Fruit fly (Drosophila melanogaster): ENCODE measurements around the gene Sodh1.

Sodh1 gene

DNA sequence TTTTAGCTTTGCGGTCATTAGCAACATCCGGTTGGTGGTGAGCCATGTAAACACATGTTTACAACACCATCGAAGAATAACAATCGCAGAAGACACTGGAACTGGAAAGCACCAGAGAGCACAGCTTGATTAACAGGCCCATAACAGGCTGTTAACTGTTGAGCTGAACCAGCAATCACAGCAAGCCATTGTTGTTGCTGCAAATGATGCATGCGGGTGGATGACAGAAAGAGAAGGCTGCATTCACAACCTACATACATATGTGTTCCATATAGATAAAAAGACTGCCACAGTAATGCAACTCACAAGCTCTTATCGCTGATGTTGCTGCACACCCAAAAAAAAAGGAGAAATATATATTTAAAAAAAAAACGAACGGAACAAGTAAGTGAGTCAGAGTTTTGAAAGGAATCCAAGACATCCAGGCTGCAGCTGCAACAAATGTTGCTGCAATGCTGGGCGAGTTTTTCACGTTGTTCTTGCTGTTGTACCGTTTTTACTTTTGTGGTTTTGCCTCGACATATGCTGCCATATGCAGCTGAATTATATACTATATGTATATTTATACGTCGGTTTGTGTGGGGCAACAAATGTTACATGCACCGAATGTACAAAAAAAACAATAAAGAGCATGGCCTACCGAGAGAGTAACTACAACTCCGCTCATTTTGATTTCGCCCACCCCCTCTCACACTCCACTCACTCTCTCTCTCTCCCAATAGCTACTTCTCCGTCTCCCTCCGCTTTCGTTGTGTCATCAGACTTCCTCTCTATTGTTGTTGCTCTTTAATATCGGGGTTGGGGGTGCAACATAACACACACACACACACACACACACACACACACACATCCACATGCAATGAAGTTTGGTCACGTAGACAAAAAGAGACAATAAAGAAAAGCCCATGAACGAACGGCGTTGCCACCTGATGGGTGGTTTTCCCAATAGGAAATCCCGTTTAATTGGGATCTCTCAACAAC is 51.0 kb downstream of the Sodh1 start:
- TF ChIP-seq Hr38 (GFP tag; optimal IDR thresholded peaks at IDR 0.05) (no peak), CG3032 (tag; optimal IDR thresholded peaks at IDR 0.05) (no peak), salr (GFP tag; optimal IDR thresholded peaks at IDR 0.05) (no peak), CG1621 (tag; optimal IDR thresholded peaks at IDR 0.05) (peak; percentile 24), Sox14 (GFP tag; optimal IDR thresholded peaks at IDR 0.05) (no peak), Hr4 (GFP tag; optimal IDR thresholded peaks at IDR 0.05) (no peak), Eip93F (GFP tag; optimal IDR thresholded peaks at IDR 0.05) (peak; percentile 78), net (GFP tag; optimal IDR thresholded peaks at IDR 0.05) (peak; percentile 5), CG6276 (GFP tag; optimal IDR thresholded peaks at IDR 0.05) (no peak), CG8632 (GFP tag; optimal IDR thresholded peaks at IDR 0.05) (no peak), CG15336 (GFP tag; IDR thresholded peaks at IDR 0.05) (peak; percentile 53; the same call in 1 of the 2 replicates), CG3919 (GFP tag; optimal IDR thresholded peaks at IDR 0.05) (peak; percentile 16), Eip78C (GFP tag) (peak; percentile 75), OdsH (GFP tag; optimal IDR thresholded peaks at IDR 0.05) (no peak), svp (GFP tag) (peak; percentile 60), CG11762 (GFP tag; optimal IDR thresholded peaks at IDR 0.05; ENCODE audit: insufficient read depth) (no peak), Sox102F (GFP tag; optimal IDR thresholded peaks at IDR 0.05) (peak; percentile 11), CG11294 (GFP tag; IDR thresholded peaks at IDR 0.05) (no peak), dsx (GFP tag; optimal IDR thresholded peaks at IDR 0.05; ENCODE audit: poor library complexity, severe bottlenecking) (peak; percentile 73), Ets96B (tag; optimal IDR thresholded peaks at IDR 0.05) (peak; percentile 23), Lpt (GFP tag; optimal IDR thresholded peaks at IDR 0.05) (peak; percentile 64), CG6854 (GFP tag; optimal IDR thresholded peaks at IDR 0.05) (peak; percentile 8), CG6163 (GFP tag; IDR thresholded peaks at IDR 0.05) (peak; percentile 44; the same call in 2 of the 3 replicates), cyc (GFP tag; optimal IDR thresholded peaks at IDR 0.05) (no peak), CG6808 (GFP tag; optimal IDR thresholded peaks at IDR 0.05) (peak; percentile 43), fd85E (GFP tag; optimal IDR thresholded peaks at IDR 0.05) (no peak), CG16779 (tag; optimal IDR thresholded peaks at IDR 0.05) (peak; percentile 6), dac (GFP tag; optimal IDR thresholded peaks at IDR 0.05) (no peak), Blimp-1 (GFP tag; optimal IDR thresholded peaks at IDR 0.05) (no peak), vri (GFP tag; optimal IDR thresholded peaks at IDR 0.05) (peak; percentile 8), CG10631 (GFP tag; optimal IDR thresholded peaks at IDR 0.05) (no peak), fkh (GFP tag; optimal IDR thresholded peaks at IDR 0.05) (peak; percentile 78), ss (GFP tag; optimal IDR thresholded peaks at IDR 0.05) (peak; percentile 40 to 57), Met (GFP tag; optimal IDR thresholded peaks at IDR 0.05) (no peak), CG8119 (GFP tag; IDR thresholded peaks at IDR 0.05) (peak; percentile 41; the same call in 2 of the 3 replicates), CG9139 (GFP tag; optimal IDR thresholded peaks at IDR 0.05) (peak; percentile 24), eg (GFP tag; IDR thresholded peaks at IDR 0.05) (0 out of 3 replicates have a peak, but pooled peaks have one; percentile 29), achi (GFP tag; optimal IDR thresholded peaks at IDR 0.05) (no peak)
